Fruit fly (Drosophila melanogaster) whole organism, prepupa: ENCODE results near the gene CG43057.

ENCODE experiments used
- CG10631 ChIP-seq: fragments of 200-800 bp; sonication (Bioruptor generic); optimal IDR thresholded peaks from 2 replicates; lab custom pipeline; 2016; ENCODE audit warnings: missing biosample characterization, missing genetic modification characterization
- CG11762 ChIP-seq: fragments of 200-800 bp; sonication (Bioruptor generic); optimal IDR thresholded peaks from 3 replicates; lab custom pipeline; 2016; ENCODE audit warnings: missing biosample characterization, missing genetic modification characterization; ENCODE audit not compliant: insufficient read depth
- CG3032 ChIP-seq: fragments of 200-800 bp; optimal IDR thresholded peaks from 2 replicates; lab custom pipeline; 2019; ENCODE audit warnings: missing biosample characterization, mild to moderate bottlenecking, missing genetic modification characterization, moderate library complexity
- CG3919 ChIP-seq: fragments of 200-800 bp; sonication (Bioruptor generic); optimal IDR thresholded peaks from 3 replicates; lab custom pipeline; 2016; ENCODE audit warnings: missing biosample characterization, missing genetic modification characterization
- CG4318 ChIP-seq: fragments of 200-800 bp; sonication (Bioruptor generic); optimal IDR thresholded peaks from 3 replicates; lab custom pipeline; 2017; ENCODE audit warnings: missing biosample characterization, mild to moderate bottlenecking, missing genetic modification characterization
- CG6163 ChIP-seq: fragments of 200-800 bp; sonication (Bioruptor generic); IDR thresholded peaks from 3 replicates; pipeline ENCODE4 v1.3.6; 2022; ENCODE audit warnings: missing biosample characterization, missing genetic modification characterization
- CG6276 ChIP-seq: fragments of 200-800 bp; sonication (Bioruptor generic); optimal IDR thresholded peaks from 2 replicates; lab custom pipeline; 2017; ENCODE audit warnings: missing biosample characterization, mild to moderate bottlenecking, missing genetic modification characterization
- CG6792 ChIP-seq: fragments of 200-800 bp; sonication (Bioruptor generic); optimal IDR thresholded peaks from 3 replicates; lab custom pipeline; 2016; ENCODE audit warnings: missing biosample characterization, missing genetic modification characterization
- CG6808 ChIP-seq: fragments of 200-800 bp; sonication (Bioruptor generic); optimal IDR thresholded peaks from 3 replicates; lab custom pipeline; 2017; ENCODE audit warnings: missing biosample characterization, missing genetic modification characterization, mild to moderate bottlenecking, moderate library complexity, missing genetic modification reagents
- CG6854 ChIP-seq: fragments of 200-800 bp; sonication (Bioruptor generic); optimal IDR thresholded peaks from 2 replicates; lab custom pipeline; 2017; ENCODE audit warnings: missing biosample characterization, mild to moderate bottlenecking, missing genetic modification characterization
- CG7368 ChIP-seq: fragments of 200-800 bp; sonication (Bioruptor generic); optimal IDR thresholded peaks from 3 replicates; lab custom pipeline; 2016; ENCODE audit warnings: missing biosample characterization, missing genetic modification characterization
- CG8119 ChIP-seq: fragments of 200-800 bp; sonication (Bioruptor generic); IDR thresholded peaks from 3 replicates; pipeline ENCODE4 v1.3.6; 2022; ENCODE audit warnings: missing biosample characterization, missing genetic modification characterization
- CG8319 ChIP-seq: fragments of 200-800 bp; sonication (Bioruptor generic); optimal IDR thresholded peaks from 3 replicates; lab custom pipeline; 2016; ENCODE audit warnings: missing biosample characterization, missing genetic modification characterization
- CG8632 ChIP-seq: fragments of 200-800 bp; sonication (Bioruptor generic); optimal IDR thresholded peaks from 3 replicates; lab custom pipeline; 2016; ENCODE audit warnings: missing biosample characterization, missing genetic modification characterization
- CG9139 ChIP-seq: fragments of 200-800 bp; sonication (Bioruptor generic); optimal IDR thresholded peaks from 3 replicates; lab custom pipeline; 2017; ENCODE audit warnings: missing biosample characterization, mild to moderate bottlenecking, missing genetic modification characterization
- Eip75B ChIP-seq: fragments of 200-800 bp; sonication (Bioruptor generic); optimal IDR thresholded peaks from 3 replicates; lab custom pipeline; 2016; ENCODE audit warnings: missing biosample characterization, missing genetic modification characterization
- Eip78C ChIP-seq: fragments of 200-800 bp; sonication (Bioruptor generic); peaks from one replicate; lab custom pipeline; 2016; ENCODE audit warnings: missing biosample characterization, missing genetic modification characterization
- Eip93F ChIP-seq: fragments of 200-800 bp; sonication (Bioruptor generic); optimal IDR thresholded peaks from 2 replicates; lab custom pipeline; 2016; ENCODE audit warnings: missing biosample characterization, mild to moderate bottlenecking, missing genetic modification characterization
- Ets21C ChIP-seq: fragments of 200-800 bp; sonication (Bioruptor generic); optimal IDR thresholded peaks from 3 replicates; lab custom pipeline; 2016; ENCODE audit warnings: missing biosample characterization, missing genetic modification characterization
- Ets96B ChIP-seq: fragments of 200-800 bp; optimal IDR thresholded peaks from 2 replicates; lab custom pipeline; 2019; ENCODE audit warnings: missing biosample characterization, mild to moderate bottlenecking, missing genetic modification characterization, moderate library complexity
- Gug ChIP-seq: fragments of 200-800 bp; sonication (Bioruptor generic); IDR thresholded peaks from 2 replicates; pipeline ENCODE4 v1.3.6; 2022; ENCODE audit warnings: missing biosample characterization, missing genetic modification characterization
- Hr38 ChIP-seq: sonication (Bioruptor generic); optimal IDR thresholded peaks from 2 replicates; lab custom pipeline; 2016; ENCODE audit warnings: missing biosample characterization, missing genetic modification characterization
- Hr39 ChIP-seq: fragments of 200-800 bp; sonication (Bioruptor generic); optimal IDR thresholded peaks from 2 replicates; lab custom pipeline; 2016; ENCODE audit warnings: missing biosample characterization, missing genetic modification characterization
- Hr4 ChIP-seq: fragments of 200-800 bp; sonication (Bioruptor generic); optimal IDR thresholded peaks from 3 replicates; lab custom pipeline; 2016; ENCODE audit warnings: missing biosample characterization, missing genetic modification characterization
- Lpt ChIP-seq: fragments of 200-800 bp; sonication (Bioruptor generic); optimal IDR thresholded peaks from 3 replicates; lab custom pipeline; 2016; ENCODE audit warnings: missing biosample characterization, missing genetic modification characterization
- Met ChIP-seq: fragments of 200-800 bp; sonication (Bioruptor generic); optimal IDR thresholded peaks from 3 replicates; lab custom pipeline; 2016; ENCODE audit warnings: missing biosample characterization, missing genetic modification characterization
- OdsH ChIP-seq: fragments of 200-800 bp; sonication (Bioruptor generic); optimal IDR thresholded peaks from 3 replicates; lab custom pipeline; 2016; ENCODE audit warnings: missing biosample characterization, missing genetic modification characterization
- Sox102F ChIP-seq: fragments of 200-800 bp; sonication (Bioruptor generic); optimal IDR thresholded peaks from 2 replicates; lab custom pipeline; 2016; ENCODE audit warnings: missing biosample characterization, mild to moderate bottlenecking, missing genetic modification characterization
- Sox14 ChIP-seq: fragments of 200-800 bp; sonication (Bioruptor generic); optimal IDR thresholded peaks from 3 replicates; lab custom pipeline; 2016; ENCODE audit warnings: missing biosample characterization, missing genetic modification characterization
- Sox15 ChIP-seq: fragments of 200-800 bp; sonication (Bioruptor generic); optimal IDR thresholded peaks from 3 replicates; lab custom pipeline; 2016; ENCODE audit warnings: missing biosample characterization, missing genetic modification characterization
- achi ChIP-seq: fragments of 200-800 bp; sonication (Bioruptor generic); optimal IDR thresholded peaks from 3 replicates; lab custom pipeline; 2016; ENCODE audit warnings: missing biosample characterization, missing genetic modification characterization
- acj6 ChIP-seq: fragments of 200-800 bp; sonication (Bioruptor generic); optimal IDR thresholded peaks from 3 replicates; lab custom pipeline; 2016; ENCODE audit warnings: missing biosample characterization, missing genetic modification characterization
- cyc ChIP-seq: fragments of 200-800 bp; sonication (Bioruptor generic); optimal IDR thresholded peaks from 3 replicates; lab custom pipeline; 2016; ENCODE audit warnings: missing biosample characterization, missing genetic modification characterization
- eg ChIP-seq: fragments of 200-800 bp; sonication (Bioruptor generic); IDR thresholded peaks from 3 replicates; pipeline ENCODE4 v1.3.6; 2022; ENCODE audit warnings: missing biosample characterization, missing genetic modification characterization
- esn ChIP-seq: fragments of 200-800 bp; sonication (Bioruptor generic); optimal IDR thresholded peaks from 2 replicates; lab custom pipeline; 2016; ENCODE audit warnings: missing biosample characterization, mild to moderate bottlenecking, missing genetic modification characterization, moderate library complexity
- fd59A ChIP-seq: fragments of 200-800 bp; sonication (Bioruptor generic); optimal IDR thresholded peaks from 2 replicates; lab custom pipeline; 2017; ENCODE audit warnings: missing biosample characterization, mild to moderate bottlenecking, missing genetic modification characterization, missing genetic modification reagents
- fkh ChIP-seq: fragments of 200-800 bp; sonication (Bioruptor generic); optimal IDR thresholded peaks from 3 replicates; lab custom pipeline; 2017; ENCODE audit warnings: missing biosample characterization, mild to moderate bottlenecking, missing genetic modification characterization, moderate library complexity
- lz ChIP-seq: fragments of 200-800 bp; sonication (Bioruptor generic); optimal IDR thresholded peaks from 3 replicates; lab custom pipeline; 2016; ENCODE audit warnings: missing biosample characterization, missing genetic modification characterization
- net ChIP-seq: fragments of 200-800 bp; sonication (Bioruptor generic); optimal IDR thresholded peaks from 3 replicates; lab custom pipeline; 2016; ENCODE audit warnings: missing biosample characterization, missing genetic modification characterization
- spab ChIP-seq: fragments of 200-800 bp; sonication (Bioruptor generic); optimal IDR thresholded peaks from 2 replicates; lab custom pipeline; 2017; ENCODE audit warnings: missing biosample characterization, mild to moderate bottlenecking, missing genetic modification characterization, missing genetic modification reagents
- ss ChIP-seq, 2 experiments: fragments of 200-800 bp; sonication (Bioruptor generic); optimal IDR thresholded peaks; 2 replicates in 1 of 2; 3 replicates in 1 of 2; lab custom pipeline; 2017 to 2018; ENCODE audit warnings: mild to moderate bottlenecking in 2 of 2, missing biosample characterization in 2 of 2, missing genetic modification characterization in 2 of 2, moderate library complexity in 1 of 2
- svp ChIP-seq: fragments of 200-800 bp; sonication (Bioruptor generic); peaks from one replicate; lab custom pipeline; 2016; ENCODE audit warnings: missing biosample characterization, missing genetic modification characterization
- topi ChIP-seq: fragments of 200-800 bp; sonication (Bioruptor generic); optimal IDR thresholded peaks from 3 replicates; lab custom pipeline; 2016; ENCODE audit warnings: missing biosample characterization, missing genetic modification characterization
- vri ChIP-seq: fragments of 200-800 bp; sonication (Bioruptor generic); optimal IDR thresholded peaks from 3 replicates; lab custom pipeline; 2016; ENCODE audit warnings: missing biosample characterization, mild to moderate bottlenecking, missing genetic modification characterization

CG43057 gene

dm6 chr2L:8243903-8244302 is at the start of gene CG43057:
CG43057 (minus strand) TSS chr2L:8244003.
- TF ChIP-seq eg (GFP tag; lab: Robert Waterston, UW), result no peak
- TF ChIP-seq fd59A, result no peak
- no peak for TF ChIP-seq topi (GFP tag; lab: Kevin White, UChicago)
- no peak for TF ChIP-seq Ets96B (tag; lab: Kevin White, UChicago)
- TF ChIP-seq spab, result no peak
- TF ChIP-seq lz (GFP tag; lab: Kevin White, UChicago), result no peak
- TF ChIP-seq CG6854 (GFP tag; lab: Kevin White, UChicago), result no peak
- no peak for TF ChIP-seq achi (GFP tag; lab: Kevin White, UChicago)
- TF ChIP-seq, all 60 proteins: peak for 0

- TF ChIP-seq CG8632 (peak; percentile 39), net (GFP tag; lab: Kevin White, UChicago) (no peak), Hr4 (GFP tag; lab: Kevin White, UChicago) (peak; percentile 3), Ets96B (tag; lab: Kevin White, UChicago) (peak; percentile 29), CG8119 (GFP tag; lab: Robert Waterston, UW) (no peak), CG6163 (GFP tag; lab: Robert Waterston, UW) (0 out of 3 replicates have a peak, but pooled peaks have one; percentile 37), Eip78C (GFP tag; lab: Kevin White, UChicago) (peak; percentile 63), Eip75B (peak; percentile 45), svp (GFP tag; lab: Kevin White, UChicago) (peak; percentile 53), Sox102F (GFP tag; lab: Kevin White, UChicago) (peak; percentile 18), CG10631 (no peak), CG3032 (tag; lab: Kevin White, UChicago) (no peak), Met (GFP tag; lab: Kevin White, UChicago) (peak; percentile 10), acj6 (GFP tag; lab: Kevin White, UChicago) (peak; percentile 46), CG6792 (GFP tag; lab: Kevin White, UChicago) (peak; percentile 13)
Measured at dm6 chr2L:8293449-8293848, 49.6 kb upstream of the CG43057 start.

- TF ChIP-seq CG6276 (GFP tag; lab: Kevin White, UChicago), result peak; percentile 90
- TF ChIP-seq svp (GFP tag; lab: Kevin White, UChicago), result peak; percentile 93
- peak; percentile 92 for TF ChIP-seq Eip78C (GFP tag; lab: Kevin White, UChicago)
- TF ChIP-seq Sox14 (GFP tag; lab: Kevin White, UChicago), result peak; percentile 56
- peak; percentile 28 for TF ChIP-seq CG3032 (tag; lab: Kevin White, UChicago)
- TF ChIP-seq CG9139, result no peak
- peak; percentile 50 for TF ChIP-seq CG3919 (GFP tag; lab: Kevin White, UChicago)
- peak; percentile 80 for TF ChIP-seq Lpt (GFP tag; lab: Kevin White, UChicago)
- no peak for TF ChIP-seq CG7368 (GFP tag; lab: Kevin White, UChicago)
- TF ChIP-seq CG6792 (GFP tag; lab: Kevin White, UChicago), result peak; percentile 39
- peak; percentile 66 for TF ChIP-seq vri (GFP tag; lab: Kevin White, UChicago)
- TF ChIP-seq ss (GFP tag; optimal IDR thresholded peaks at IDR 0.05; lab: Kevin White, UChicago), result peak in 1 of 2 experiments; percentile 33
- peak; percentile 66 for TF ChIP-seq lz (GFP tag; lab: Kevin White, UChicago)
- peak; percentile 55 for TF ChIP-seq fkh (GFP tag; lab: Kevin White, UChicago)
- no peak for TF ChIP-seq Hr38 (GFP tag; lab: Kevin White, UChicago)
- TF ChIP-seq CG11762 (GFP tag; lab: Kevin White, UChicago), result peak; percentile 48
- TF ChIP-seq Ets21C (GFP tag; lab: Kevin White, UChicago), result peak; percentile 11
- peak; percentile 86 for TF ChIP-seq Gug (GFP tag; lab: Robert Waterston, UW)
- TF ChIP-seq achi (GFP tag; lab: Kevin White, UChicago), result peak; percentile 71
- peak; percentile 59 for TF ChIP-seq Hr39 (GFP tag; lab: Kevin White, UChicago)
- TF ChIP-seq CG6854 (GFP tag; lab: Kevin White, UChicago), result peak; percentile 5
- TF ChIP-seq esn (GFP tag; lab: Kevin White, UChicago), result peak; percentile 73
- TF ChIP-seq eg (GFP tag; lab: Robert Waterston, UW), result peak; percentile 95
- TF ChIP-seq net (GFP tag; lab: Kevin White, UChicago), result peak; percentile 58
- TF ChIP-seq OdsH, result peak; percentile 74
- TF ChIP-seq Eip93F (GFP tag; lab: Kevin White, UChicago), result no peak
- peak; percentile 69 for TF ChIP-seq CG4318
- peak; percentile 92 for TF ChIP-seq Hr4 (GFP tag; lab: Kevin White, UChicago)
- peak; percentile 32 for TF ChIP-seq cyc (GFP tag; lab: Kevin White, UChicago)
- TF ChIP-seq Met (GFP tag; lab: Kevin White, UChicago), result peak; percentile 54
- peak; percentile 35 for TF ChIP-seq CG8319 (GFP tag; lab: Kevin White, UChicago)
- peak; percentile 95 for TF ChIP-seq CG8119 (GFP tag; lab: Robert Waterston, UW)
- peak; percentile 86 for TF ChIP-seq CG6163 (GFP tag; lab: Robert Waterston, UW)
- TF ChIP-seq acj6 (GFP tag; lab: Kevin White, UChicago), result peak; percentile 67
- TF ChIP-seq fd59A, result no peak
- peak; percentile 47 for TF ChIP-seq CG6808 (GFP tag; lab: Kevin White, UChicago)
- peak; percentile 13 for TF ChIP-seq Sox15 (GFP tag; lab: Kevin White, UChicago)
Measured at dm6 chr2L:8292159-8292887, 48.5 kb upstream of the CG43057 start.
